Worm (Caenorhabditis elegans) whole organism, L1 larva: Measurements from ENCODE around the gene pyp-1.

Experiments used
- aha-1 ChIP-seq: fragments of 150-350 bp; optimal IDR thresholded peaks from 2 replicates; lab custom pipeline; 2014; ENCODE audit warnings: missing biosample characterization, missing genetic modification characterization
- ama-1 ChIP-seq: fragments of 150-350 bp; optimal IDR thresholded peaks from 2 replicates; lab custom pipeline; 2014
- elt-3 ChIP-seq, 6 experiments: fragments of 150-350 bp in 1 of 6; sonication (generic microtip); optimal IDR thresholded peaks; 2 replicates each; lab custom pipeline; 2017 to 2018; ENCODE audit warnings: missing biosample characterization in 6 of 6, missing genetic modification characterization in 6 of 6, inconsistent platforms in 1 of 6
- fkh-10 ChIP-seq: sonication (generic microtip); optimal IDR thresholded peaks from 2 replicates; lab custom pipeline; 2017; ENCODE audit warnings: missing biosample characterization, missing genetic modification reagents, missing genetic modification characterization
- lin-13 ChIP-seq: fragments of 150-350 bp; optimal IDR thresholded peaks from 2 replicates; lab custom pipeline; 2014; ENCODE audit warnings: missing biosample characterization, missing genetic modification reagents, missing genetic modification characterization
- lsy-2 ChIP-seq, 2 experiments: fragments of 150-350 bp; optimal IDR thresholded peaks; 2 replicates each; lab custom pipeline; 2014; ENCODE audit warnings: missing biosample characterization in 2 of 2, missing genetic modification characterization in 2 of 2
- mep-1 ChIP-seq: fragments of 150-350 bp; optimal IDR thresholded peaks from 2 replicates; lab custom pipeline; 2014; ENCODE audit warnings: missing biosample characterization, missing genetic modification characterization
- nhr-237 ChIP-seq: fragments of 150-350 bp; optimal IDR thresholded peaks from 2 replicates; lab custom pipeline; 2014; ENCODE audit warnings: missing biosample characterization, missing genetic modification characterization
- nhr-90 ChIP-seq: sonication (generic microtip); optimal IDR thresholded peaks from 2 replicates; lab custom pipeline; 2016; ENCODE audit warnings: mild to moderate bottlenecking, missing genetic modification characterization, missing compliant biosample characterization; ENCODE audit not compliant: poor library complexity
- pag-3 ChIP-seq: sonication (generic microtip); optimal IDR thresholded peaks from 2 replicates; lab custom pipeline; 2017; ENCODE audit warnings: missing genetic modification characterization, mild to moderate bottlenecking, missing compliant biosample characterization, antibody characterized with exemption, borderline replicate concordance; ENCODE audit not compliant: insufficient read depth
- unc-86 ChIP-seq: sonication (generic microtip); optimal IDR thresholded peaks from 2 replicates; lab custom pipeline; 2016; ENCODE audit warnings: missing genetic modification characterization, missing compliant biosample characterization

- no peak for TF ChIP-seq nhr-90 (tag; lab: Kevin White, UChicago)
- TF ChIP-seq unc-86 (tag; lab: Kevin White, UChicago): no peak
- no peak for TF ChIP-seq mep-1 (tag; lab: Kevin White, UChicago)
- no peak for TF ChIP-seq nhr-237 (tag; lab: Kevin White, UChicago)
- no peak for TF ChIP-seq lsy-2 (tag; optimal IDR thresholded peaks at IDR 0.05; lab: Kevin White, UChicago)
- TF ChIP-seq aha-1 (tag; lab: Kevin White, UChicago): no peak
- no peak for TF ChIP-seq elt-3 (tag; optimal IDR thresholded peaks at IDR 0.05; lab: Kevin White, UChicago)
- TF ChIP-seq lin-13: no peak
- no peak for TF ChIP-seq fkh-10 (GFP tag; lab: Kevin White, UChicago)
- no peak for TF ChIP-seq pag-3 (tag; lab: Kevin White, UChicago)
- no peak for TF ChIP-seq ama-1 (lab: Kevin White, UChicago)
Measured at ce11 chrIV:9977602-9978172, 21.0 kb downstream of the pyp-1 start, which contains the start of gene dhp-2.
